Fruit fly (Drosophila melanogaster): Measurements from ENCODE around the gene AhcyL2.

DNA sequence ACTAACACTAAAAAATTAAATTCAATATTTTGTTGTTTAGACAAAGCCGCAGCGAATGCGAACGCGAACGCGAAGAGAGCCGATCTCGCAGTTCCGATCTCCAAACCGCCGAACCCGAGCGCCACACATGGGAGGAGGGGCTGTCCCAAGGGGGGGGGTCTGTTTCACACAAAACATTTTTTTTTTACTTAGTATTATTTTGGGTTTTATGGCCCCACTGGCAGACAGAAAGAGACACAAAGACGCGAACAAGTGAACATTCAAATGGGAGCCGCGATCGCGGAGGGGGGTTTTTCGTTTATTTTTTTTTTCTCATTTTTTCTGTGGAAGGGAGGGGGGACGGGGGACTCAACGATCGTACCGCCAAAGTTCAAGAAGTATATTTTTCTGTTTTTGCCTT is 37.7 kb downstream of the AhcyL2 start:
- TF ChIP-seq psq (optimal IDR thresholded peaks at IDR 0.05) (no peak), ttk (optimal IDR thresholded peaks at IDR 0.05) (no peak), Myc (optimal IDR thresholded peaks at IDR 0.05) (no peak)

All from Kc167 (cell line).